Worm (Caenorhabditis elegans): ENCODE data around the gene C55A6.3.
A peak's percentile ranks its signal among the peaks of the same experiment; 100 is the strongest.
"Not testable (repeated sequence)": the region's sequence is repeated elsewhere in the genome, so short reads cannot be mapped to it uniquely, and the experiment has no call there.

C55A6.3 gene

ce11 chrV:11485558-11485957 lies 27.8 kb downstream of the C55A6.3 start, which contains the start of gene srh-1:
TSS of gene srh-1 (plus strand) at chrV:11485858.
- TF ChIP-seq gei-17 (GFP tag; optimal IDR thresholded peaks at IDR 0.05) (no peak), athp-1 (tag; optimal IDR thresholded peaks at IDR 0.05) (no peak), rec-8 (tag; optimal IDR thresholded peaks at IDR 0.05) (no peak), attf-3 (GFP tag; conservative IDR thresholded peaks at IDR 0.05) (no peak), hlh-26 (GFP tag; conservative IDR thresholded peaks at IDR 0.05) (no peak), ekl-4 (GFP tag; IDR thresholded peaks at IDR 0.05) (no peak), mcd-1 (GFP tag; IDR thresholded peaks at IDR 0.05) (no peak), xnd-1 (tag; optimal IDR thresholded peaks at IDR 0.05) (no peak), unc-130 (GFP tag; optimal IDR thresholded peaks at IDR 0.05) (no peak), nfya-1 (tag; optimal IDR thresholded peaks at IDR 0.05; ENCODE audit: borderline replicate concordance, insufficient read depth) (no peak), atf-7 (tag; optimal IDR thresholded peaks at IDR 0.05) (no peak)

DNA sequence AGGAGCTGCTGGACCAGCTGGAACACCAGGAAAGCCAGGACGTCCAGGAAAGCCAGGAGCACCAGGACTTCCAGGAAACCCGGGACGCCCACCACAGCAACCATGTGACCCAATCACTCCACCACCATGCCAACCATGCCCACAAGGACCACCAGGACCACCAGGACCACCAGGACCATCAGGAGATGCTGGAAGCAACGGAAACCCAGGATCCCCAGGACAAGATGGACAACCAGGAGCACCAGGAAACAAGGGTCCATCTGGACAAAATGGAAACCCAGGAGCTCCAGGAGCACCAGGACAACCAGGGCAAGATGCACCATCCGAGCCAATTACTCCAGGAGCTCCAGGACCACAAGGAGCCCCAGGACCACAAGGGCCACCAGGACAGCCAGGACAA lies 28.9 kb downstream of the C55A6.3 start:
- TF ChIP-seq nhr-27 (tag; optimal IDR thresholded peaks at IDR 0.05) (no peak), zfh-2 (GFP tag; conservative IDR thresholded peaks at IDR 0.05) (peak; percentile 65), F49E8.2 (tag; optimal IDR thresholded peaks at IDR 0.05; ENCODE audit: insufficient read depth) (no peak), rec-8 (tag; optimal IDR thresholded peaks at IDR 0.05) (no peak), ztf-28 (GFP tag; IDR thresholded peaks at IDR 0.05) (no peak), dox-1 (GFP tag; IDR thresholded peaks at IDR 0.05) (no peak), hmg-20 (GFP tag; IDR thresholded peaks at IDR 0.05) (0 out of 2 replicates have a peak, but pooled peaks have one; percentile 6), ztf-22 (GFP tag; optimal IDR thresholded peaks at IDR 0.05) (no peak), ceh-58 (GFP tag; IDR thresholded peaks at IDR 0.05) (no peak), snpc-4 (GFP tag; optimal IDR thresholded peaks at IDR 0.05) (no peak), snpc-4 (tag; optimal IDR thresholded peaks at IDR 0.05) (no peak), egrh-3 (GFP tag; IDR thresholded peaks at IDR 0.05) (peak; percentile 62; the same call in 1 of the 2 replicates), hsf-1 (GFP tag; IDR thresholded peaks at IDR 0.05) (no peak), nhr-80 (tag; optimal IDR thresholded peaks at IDR 0.05) (no peak), athp-1 (tag; optimal IDR thresholded peaks at IDR 0.05) (no peak)

- TF ChIP-seq F33H1.4 (GFP tag; IDR thresholded peaks at IDR 0.05) = peak; percentile 68
- TF ChIP-seq madf-6 (GFP tag; IDR thresholded peaks at IDR 0.05) = peak; percentile 33; the same call in 1 of the 2 replicates
- TF ChIP-seq lsl-1 (GFP tag; optimal IDR thresholded peaks at IDR 0.05) = peak; percentile 62
Measured at ce11 chrV:11483580-11484092, 29.7 kb downstream of the C55A6.3 start, which contains the start of gene col-157. TSS of gene col-157 (plus strand) at chrV:11484042.

ce11 chrV:11480734-11481133 lies 32.6 kb downstream of the C55A6.3 start, which contains the start of gene T11F9.14:
TSS of gene T11F9.14 (minus strand) at chrV:11480834.
- TF ChIP-seq B0035.1 (tag; optimal IDR thresholded peaks at IDR 0.05); F57A8.1 (GFP tag; optimal IDR thresholded peaks at IDR 0.05); dox-1 (GFP tag; IDR thresholded peaks at IDR 0.05): not testable (repeated sequence)

DNA sequence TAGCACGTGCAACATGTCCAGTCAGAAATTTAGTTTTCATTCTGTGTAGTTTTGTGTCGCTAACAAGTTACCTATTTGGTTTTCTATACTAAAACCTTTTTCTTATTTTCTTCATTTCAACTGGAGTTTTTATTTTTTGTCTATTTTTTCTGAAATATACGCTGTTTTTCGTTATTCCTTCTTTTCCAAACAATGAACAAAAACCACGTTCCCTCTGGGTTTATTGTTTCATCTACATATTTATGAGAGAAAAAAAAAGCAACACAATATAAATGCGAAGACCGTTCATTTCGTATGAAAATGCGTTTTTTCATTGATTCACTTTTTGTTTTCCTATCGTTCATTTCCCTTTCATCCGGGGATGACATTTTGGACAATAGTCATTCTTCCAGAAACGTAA lies 33.9 kb downstream of the C55A6.3 start, which contains the start of gene T11F9.22:
TSS of gene T11F9.22 (plus strand) at position 301 of the 400 bp plus-strand sequence.
- TF ChIP-seq F23B12.7 (tag; optimal IDR thresholded peaks at IDR 0.05; ENCODE audit: insufficient read depth) (no peak), T26A5.8 (tag; optimal IDR thresholded peaks at IDR 0.05) (no peak)
